Fruit fly (Drosophila melanogaster) whole organism: ENCODE results near the gene Fdx2.

Experiments used
- CG8478 ChIP-seq: fragments of >200 bp; optimal IDR thresholded peaks from 2 replicates; lab custom pipeline; 2018; ENCODE audit warnings: inconsistent platforms
- Dll ChIP-seq: fragments of >200 bp; optimal IDR thresholded peaks from 2 replicates; lab custom pipeline; 2017
- pan ChIP-seq: fragments of >200 bp; optimal IDR thresholded peaks from 2 replicates; lab custom pipeline; 2017
- psq ChIP-seq: fragments of >200 bp; optimal IDR thresholded peaks from 2 replicates; lab custom pipeline; 2017
- usp ChIP-seq: fragments of >200 bp; optimal IDR thresholded peaks from 2 replicates; lab custom pipeline; 2017; ENCODE audit warnings: missing biosample characterization, missing genetic modification characterization, mixed read lengths

DNA sequence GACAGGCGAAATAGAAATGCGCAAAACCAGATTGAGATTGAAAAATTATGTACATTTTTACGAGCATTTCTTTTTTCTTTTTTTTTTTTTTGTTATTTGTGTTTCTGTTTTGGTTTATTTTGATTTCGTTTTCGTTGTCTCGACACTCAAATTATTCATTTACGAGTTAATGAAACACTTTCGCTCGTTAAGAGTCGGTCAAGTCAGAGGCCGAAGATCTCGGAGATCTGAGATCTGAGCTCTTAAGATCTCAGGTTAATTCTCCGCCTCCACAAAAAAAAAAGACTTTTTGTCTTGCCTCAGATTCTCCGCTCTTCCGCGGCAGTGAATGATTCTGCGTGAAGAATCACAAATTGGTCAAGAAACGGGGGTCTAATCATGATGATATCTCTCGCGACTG lies 26.4 kb upstream of the Fdx2 start:
- TF ChIP-seq psq (lab: Kevin White, UChicago) (no peak), Dll (lab: Kevin White, UChicago) (no peak), CG8478 (lab: Kevin White, UChicago) (no peak), usp (no peak), pan (no peak)
